Fruit fly (Drosophila melanogaster) Kc167 (cell line): ENCODE data around the gene Ras85D.

Source experiments
- Myc ChIP-seq: fragments of >200 bp; optimal IDR thresholded peaks from 2 replicates; lab custom pipeline; 2017; ENCODE audit warnings: missing external identifiers
- Sin3A ChIP-seq: fragments of >200 bp; optimal IDR thresholded peaks from 2 replicates; lab custom pipeline; 2018; ENCODE audit warnings: missing external identifiers
- h ChIP-seq: fragments of >200 bp; optimal IDR thresholded peaks from 3 replicates; lab custom pipeline; 2018; ENCODE audit warnings: missing external identifiers
- insv ChIP-seq: fragments of >200 bp; optimal IDR thresholded peaks from 3 replicates; lab custom pipeline; 2018; ENCODE audit warnings: missing external identifiers
- psq ChIP-seq: fragments of >200 bp; optimal IDR thresholded peaks from 2 replicates; lab custom pipeline; 2017; ENCODE audit warnings: missing external identifiers
- ttk ChIP-seq: sonication (Bioruptor generic); optimal IDR thresholded peaks from 2 replicates; lab custom pipeline; 2017; ENCODE audit warnings: missing external identifiers

The Ras85D gene

dm6 chr3R:9513052-9513420, at the start of gene Ras85D, which contains the start of gene Rlb1:
Gene Ras85D, minus strand, starts transcription at chr3R:9513067.
Gene Rlb1, plus strand, starts transcription at chr3R:9513327.
- no peak for TF ChIP-seq h (lab: Kevin White, UChicago)
- no peak for TF ChIP-seq insv (lab: Kevin White, UChicago)
- no peak for TF ChIP-seq Myc (lab: Kevin White, UChicago)
- no peak for TF ChIP-seq psq (lab: Kevin White, UChicago)
- no peak for TF ChIP-seq Sin3A
- no peak for TF ChIP-seq ttk (lab: Kevin White, UChicago)

DNA sequence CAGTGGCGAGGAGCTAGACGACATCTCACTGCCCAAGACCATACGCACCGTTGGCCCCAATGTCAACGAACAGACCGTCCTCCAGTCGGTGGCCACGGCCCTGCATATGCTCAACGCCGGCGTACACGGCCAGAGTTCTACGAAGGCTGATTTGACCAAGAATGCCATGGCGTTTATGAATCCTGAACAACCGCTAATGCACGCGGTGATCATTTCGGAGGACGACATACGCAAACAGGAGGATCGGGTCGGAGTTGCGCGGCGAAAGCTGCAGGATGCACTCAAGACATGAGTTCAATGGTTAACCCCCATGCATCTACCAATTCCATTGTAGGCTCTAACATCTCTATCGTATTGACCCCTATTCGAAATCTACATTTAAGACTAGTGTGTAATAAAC, 48.3 kb upstream of the Ras85D start:
- no peak for TF ChIP-seq Sin3A
- no peak for TF ChIP-seq ttk (lab: Kevin White, UChicago)
- TF ChIP-seq Myc (lab: Kevin White, UChicago) = no peak
- TF ChIP-seq h (lab: Kevin White, UChicago) = no peak
- no peak for TF ChIP-seq insv (lab: Kevin White, UChicago)
- TF ChIP-seq psq (lab: Kevin White, UChicago) = no peak

- TF ChIP-seq ttk (lab: Kevin White, UChicago) (no peak), Myc (lab: Kevin White, UChicago) (no peak), h (lab: Kevin White, UChicago) (no peak), psq (lab: Kevin White, UChicago) (no peak), Sin3A (no peak), insv (lab: Kevin White, UChicago) (no peak)
Observed at dm6 chr3R:9559413-9560014, 46.6 kb upstream of the Ras85D start, which contains the start of the genes AP-1mu and MBD-like. Gene AP-1mu, minus strand, starts transcription at chr3R:9559525. Gene MBD-like, plus strand, starts transcription at chr3R:9559760.

- TF ChIP-seq psq (lab: Kevin White, UChicago) (no peak), Myc (lab: Kevin White, UChicago) (no peak), ttk (lab: Kevin White, UChicago) (no peak), Sin3A (no peak), h (lab: Kevin White, UChicago) (no peak)
Observed at dm6 chr3R:9555334-9555974, 42.6 kb upstream of the Ras85D start, which contains the start of the genes CG9386 and BckdhA. Gene CG9386, minus strand, starts transcription at chr3R:9555408. Gene BckdhA, plus strand, starts transcription at chr3R:9555785.

DNA sequence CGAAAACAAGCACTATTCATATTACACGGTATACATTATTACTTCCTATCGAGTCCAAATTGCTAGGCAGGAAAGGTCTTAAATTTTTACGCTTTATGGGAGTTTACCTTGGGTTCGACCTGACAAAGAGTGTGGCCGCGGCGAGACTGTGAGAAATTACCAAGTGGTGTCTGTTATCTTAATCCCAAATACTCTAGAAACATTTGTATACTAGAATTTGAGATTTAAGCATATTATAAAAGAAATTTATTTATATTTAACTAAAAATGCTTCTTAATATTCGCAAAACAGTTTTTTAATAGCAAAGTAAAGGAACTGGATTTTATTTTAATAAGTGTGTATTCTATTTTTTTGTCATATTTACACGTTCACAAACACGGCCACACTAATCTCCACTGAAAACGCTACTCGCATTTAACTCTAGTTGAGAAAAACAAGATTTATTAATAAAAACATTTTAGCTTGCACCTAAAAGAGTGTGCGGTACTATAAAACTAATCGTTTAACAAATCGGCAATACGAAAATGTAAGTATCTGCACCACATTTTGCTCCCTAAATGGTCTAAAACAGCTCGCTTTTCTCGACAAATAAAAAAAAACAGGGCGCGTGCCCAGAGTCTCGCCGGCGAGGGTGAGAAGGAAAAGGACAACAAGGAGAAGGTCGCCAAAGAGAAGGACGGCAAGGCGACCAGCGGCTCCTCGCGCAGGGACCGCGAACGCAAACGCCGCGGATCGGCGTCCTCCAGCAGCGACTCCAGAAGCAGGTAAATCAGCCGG, 39.0 kb upstream of the Ras85D start, which contains the start of the genes mura and RnpS1:
Gene mura (minus strand): TSS at position 148 of the 777 bp plus-strand sequence.
Gene RnpS1 (plus strand): TSS at position 376 of the 777 bp plus-strand sequence.
- no peak for TF ChIP-seq ttk (lab: Kevin White, UChicago)
- no peak for TF ChIP-seq Myc (lab: Kevin White, UChicago)
- TF ChIP-seq psq (lab: Kevin White, UChicago) = no peak
- TF ChIP-seq Sin3A = no peak
- no peak for TF ChIP-seq h (lab: Kevin White, UChicago)
- no peak for TF ChIP-seq insv (lab: Kevin White, UChicago)

- TF ChIP-seq Myc (lab: Kevin White, UChicago) = no peak
- TF ChIP-seq ttk (lab: Kevin White, UChicago) = no peak
- TF ChIP-seq h (lab: Kevin White, UChicago) = no peak
- no peak for TF ChIP-seq psq (lab: Kevin White, UChicago)
- TF ChIP-seq insv (lab: Kevin White, UChicago) = peak; percentile 82
- TF ChIP-seq Sin3A = no peak
Observed at dm6 chr3R:9551013-9551658, 38.3 kb upstream of the Ras85D start.

DNA sequence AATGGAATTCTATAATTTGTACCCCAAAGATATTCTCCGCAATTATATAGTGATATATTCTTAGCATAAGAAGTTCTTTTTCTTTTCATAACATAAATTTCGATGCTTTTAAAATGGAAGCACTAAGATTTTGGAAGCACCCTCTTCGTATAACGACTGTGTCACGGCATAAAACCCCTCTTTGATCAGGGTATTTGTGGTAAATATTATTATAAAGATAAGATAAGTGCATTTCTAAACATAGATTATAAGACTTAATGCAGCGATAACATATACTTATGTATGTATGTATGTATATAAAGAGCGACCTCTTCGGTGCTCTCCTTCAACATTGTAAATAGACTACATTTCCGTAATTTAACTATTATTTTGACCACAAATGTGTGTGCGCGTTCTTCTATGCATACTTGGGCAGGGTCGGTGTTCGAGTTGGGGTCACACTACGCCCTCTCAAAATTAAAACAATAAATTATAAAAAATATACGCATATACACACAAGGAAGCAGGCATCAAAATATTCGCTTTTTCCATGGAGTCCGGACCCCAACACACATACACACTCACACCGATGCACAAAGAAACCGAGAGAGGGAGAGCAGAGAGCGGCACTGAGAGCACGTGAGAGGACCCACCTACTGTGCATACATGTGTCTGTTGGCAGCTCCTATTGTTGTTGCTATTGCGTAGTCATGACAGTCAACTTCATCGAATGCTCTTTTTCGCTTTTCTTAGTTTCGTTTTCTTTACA, 37.6 kb upstream of the Ras85D start:
- TF ChIP-seq ttk (lab: Kevin White, UChicago) (no peak), Myc (lab: Kevin White, UChicago) (no peak)

- TF ChIP-seq psq (lab: Kevin White, UChicago) = no peak
- TF ChIP-seq h (lab: Kevin White, UChicago) = no peak
- TF ChIP-seq ttk (lab: Kevin White, UChicago) = no peak
- TF ChIP-seq insv (lab: Kevin White, UChicago) = no peak
- TF ChIP-seq Sin3A = no peak
- TF ChIP-seq Myc (lab: Kevin White, UChicago) = no peak
Observed at dm6 chr3R:9548769-9549168, 35.9 kb upstream of the Ras85D start.

dm6 chr3R:9546808-9547381, 34.0 kb upstream of the Ras85D start:
- no peak for TF ChIP-seq insv (lab: Kevin White, UChicago)
- no peak for TF ChIP-seq psq (lab: Kevin White, UChicago)
- no peak for TF ChIP-seq Myc (lab: Kevin White, UChicago)
- TF ChIP-seq Sin3A = no peak
- no peak for TF ChIP-seq ttk (lab: Kevin White, UChicago)
- no peak for TF ChIP-seq h (lab: Kevin White, UChicago)

DNA sequence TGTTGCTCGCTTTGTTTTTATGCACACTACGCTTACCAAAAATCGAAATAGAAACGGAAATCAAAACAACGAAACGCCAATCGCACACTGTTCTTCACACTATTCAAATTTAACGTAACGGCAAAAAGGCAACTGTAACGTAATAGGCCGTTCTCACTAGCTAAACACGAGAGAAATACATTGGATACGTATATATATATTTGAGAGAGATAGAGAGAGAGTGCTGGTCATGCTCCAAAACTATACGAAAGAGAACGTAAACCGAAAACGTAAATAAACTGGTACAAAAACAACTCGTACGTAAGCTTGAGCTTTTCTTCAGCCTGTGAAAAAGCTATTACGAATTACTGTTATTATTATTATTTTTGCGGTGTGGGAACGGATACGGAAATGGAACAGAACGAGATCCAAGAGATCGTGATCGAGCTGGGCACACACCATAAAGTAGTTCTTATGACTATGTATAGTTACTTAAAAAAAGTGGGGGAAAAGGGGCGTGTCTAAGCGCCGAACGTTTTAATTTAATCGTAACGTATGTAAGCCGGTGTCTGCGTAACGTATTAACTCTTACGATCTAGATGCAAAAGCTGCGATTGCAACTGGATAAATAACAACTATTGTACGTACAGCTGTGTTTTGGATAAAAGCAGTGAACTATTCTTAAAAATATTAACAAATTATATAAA, 30.8 kb upstream of the Ras85D start:
- no peak for TF ChIP-seq Sin3A
- TF ChIP-seq psq (lab: Kevin White, UChicago) = no peak
- TF ChIP-seq Myc (lab: Kevin White, UChicago) = no peak
- no peak for TF ChIP-seq ttk (lab: Kevin White, UChicago)
- TF ChIP-seq h (lab: Kevin White, UChicago) = no peak
- TF ChIP-seq insv (lab: Kevin White, UChicago) = no peak
